Fruit fly (Drosophila melanogaster): ENCODE data around the gene CG4645.

DNA sequence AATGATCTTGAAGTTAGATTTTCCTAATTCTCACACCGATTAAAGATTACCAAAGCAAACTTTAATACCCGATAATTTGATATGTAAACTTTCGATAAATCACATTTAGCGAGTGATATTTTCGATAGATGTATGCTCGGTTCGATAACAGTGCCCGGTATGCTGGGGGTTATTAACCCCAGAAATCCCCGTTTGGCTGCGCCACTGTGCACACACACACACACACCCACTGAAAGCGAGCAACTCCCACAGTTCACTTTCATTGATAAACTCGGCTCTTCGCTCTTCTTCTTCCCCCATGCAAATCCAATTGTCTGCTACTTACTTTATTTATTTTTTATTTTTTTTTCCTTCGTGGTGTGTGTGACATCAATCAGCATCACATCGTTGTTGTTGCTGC lies 13.4 kb upstream of the CG4645 start:
- TF ChIP-seq pan (optimal IDR thresholded peaks at IDR 0.05) (no peak), usp (GFP tag; optimal IDR thresholded peaks at IDR 0.05) (no peak)
